Worm (Caenorhabditis elegans) whole organism, early embryonic: ENCODE results near the gene rrsr-1.

Experiments
- B0310.2 ChIP-seq: sonication (generic microtip); optimal IDR thresholded peaks from 2 replicates; lab custom pipeline; 2016; ENCODE audit warnings: mild to moderate bottlenecking, missing genetic modification characterization, missing compliant biosample characterization
- F13C5.2 ChIP-seq: sonication (generic microtip); optimal IDR thresholded peaks from 2 replicates; lab custom pipeline; 2017; ENCODE audit warnings: mild to moderate bottlenecking, missing genetic modification characterization, inconsistent platforms, missing compliant biosample characterization
- aly-1 ChIP-seq: sonication (generic microtip); optimal IDR thresholded peaks from 2 replicates; lab custom pipeline; 2016; ENCODE audit warnings: missing genetic modification characterization, missing compliant biosample characterization
- ama-1 ChIP-seq: fragments of 150-350 bp; optimal IDR thresholded peaks from 2 replicates; lab custom pipeline; 2014
- ceh-13 ChIP-seq: fragments of 200-800 bp; sonication (Bioruptor generic); optimal IDR thresholded peaks from 2 replicates; lab custom pipeline; 2018; ENCODE audit warnings: mild to moderate bottlenecking, missing genetic modification characterization, missing compliant biosample characterization
- ceh-36 ChIP-seq: sonication (generic microtip); optimal IDR thresholded peaks from 2 replicates; lab custom pipeline; 2016; ENCODE audit warnings: missing genetic modification characterization, inconsistent platforms, missing compliant biosample characterization
- ets-7 ChIP-seq: sonication (generic microtip); optimal IDR thresholded peaks from 2 replicates; lab custom pipeline; 2016; ENCODE audit warnings: missing genotype, missing genetic modification characterization, missing compliant biosample characterization
- flt-1 ChIP-seq: fragments of 200-800 bp; sonication (Bioruptor generic); IDR thresholded peaks from 2 replicates; pipeline ENCODE4 v1.3.6; 2022; ENCODE audit warnings: missing genetic modification characterization, missing compliant biosample characterization
- hmbx-1 ChIP-seq: sonication (generic microtip); optimal IDR thresholded peaks from 2 replicates; lab custom pipeline; 2016; ENCODE audit warnings: mild to moderate bottlenecking, missing genetic modification characterization, missing compliant biosample characterization
- hmg-4 ChIP-seq: fragments of 200-800 bp; sonication (Bioruptor generic); optimal IDR thresholded peaks from 2 replicates; lab custom pipeline; 2018; ENCODE audit warnings: mild to moderate bottlenecking, missing genetic modification characterization, missing compliant biosample characterization
- hnd-1 ChIP-seq: sonication (generic microtip); optimal IDR thresholded peaks from 2 replicates; lab custom pipeline; 2016; ENCODE audit warnings: missing genetic modification characterization, missing compliant biosample characterization
- pes-1 ChIP-seq: fragments of 200-800 bp; sonication (Bioruptor generic); IDR thresholded peaks from 2 replicates; pipeline ENCODE4 v1.3.6; 2022; ENCODE audit warnings: missing genetic modification reagents, missing genetic modification characterization, missing compliant biosample characterization
- scrt-1 ChIP-seq: fragments of 200-800 bp; sonication (Bioruptor generic); IDR thresholded peaks from 2 replicates; pipeline ENCODE4 v1.3.6; 2022; ENCODE audit warnings: missing genetic modification characterization, missing compliant biosample characterization
- sea-1 ChIP-seq: fragments of 200-800 bp; sonication (Bioruptor generic); conservative IDR thresholded peaks from 2 replicates; pipeline ENCODE4 v1.3.6; 2022; ENCODE audit warnings: missing genetic modification characterization, missing compliant biosample characterization
- tbx-11 ChIP-seq: fragments of 200-800 bp; sonication (Bioruptor generic); IDR thresholded peaks from 2 replicates; pipeline ENCODE4 v1.3.6; 2022; ENCODE audit warnings: missing genetic modification characterization, missing compliant biosample characterization
- tbx-37 ChIP-seq: fragments of 200-800 bp; sonication (Bioruptor generic); conservative IDR thresholded peaks from 2 replicates; pipeline ENCODE4 v1.3.6; 2022; ENCODE audit warnings: missing genetic modification reagents, missing genetic modification characterization, missing compliant biosample characterization
- tra-4 ChIP-seq: sonication (generic microtip); optimal IDR thresholded peaks from 2 replicates; lab custom pipeline; 2017; ENCODE audit warnings: missing genetic modification characterization, missing compliant biosample characterization

rrsr-1 gene

ce11 chrV:14424958-14425492 is at the start of gene rrsr-1:
TSS of gene rrsr-1 (minus strand) at chrV:14425008.
- TF ChIP-seq F13C5.2: peak; percentile 51
- TF ChIP-seq flt-1 (GFP tag; lab: Robert Waterston, UW): peak; percentile 57; the same call in 1 of the 2 replicates
- 0 out of 2 replicates have a peak, but pooled peaks have one; percentile 14 for TF ChIP-seq pes-1
- no peak for TF ChIP-seq tra-4 (tag; lab: Kevin White, UChicago)

DNA sequence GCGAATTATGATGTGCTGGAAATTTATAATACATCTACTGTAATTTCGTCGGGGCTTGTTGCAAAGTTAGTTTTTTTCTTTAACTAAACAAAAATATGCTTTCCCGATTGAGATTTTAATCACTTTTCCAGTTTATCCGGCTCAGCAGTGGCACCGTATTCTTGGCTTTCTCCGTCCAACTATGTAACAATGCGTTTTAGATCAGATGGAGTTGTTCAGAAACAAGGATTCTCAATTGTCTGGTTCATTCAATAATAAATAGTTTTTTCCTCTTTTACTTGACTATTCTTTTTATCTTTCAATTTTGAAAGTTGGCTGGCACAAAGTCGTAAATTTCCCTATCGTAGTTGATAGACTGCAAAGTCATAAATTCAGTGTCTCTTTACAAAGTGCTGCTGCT is 49.3 kb upstream of the rrsr-1 start, which contains the start of gene clec-56:
Gene clec-56 (plus strand): TSS at position 301 of the 400 bp plus-strand sequence.
- no peak for TF ChIP-seq B0310.2
- no peak for TF ChIP-seq sea-1 (GFP tag; lab: Robert Waterston, UW)
- TF ChIP-seq hnd-1 (tag; lab: Kevin White, UChicago): no peak
- no peak for TF ChIP-seq scrt-1 (GFP tag; lab: Robert Waterston, UW)
- TF ChIP-seq aly-1 (tag; lab: Kevin White, UChicago): no peak
- TF ChIP-seq tbx-37: no peak
- TF ChIP-seq ceh-36: no peak
- no peak for TF ChIP-seq tra-4 (tag; lab: Kevin White, UChicago)
- no peak for TF ChIP-seq ama-1
- no peak for TF ChIP-seq ceh-13 (GFP tag; lab: Kevin White, UChicago)
- TF ChIP-seq ets-7 (tag; lab: Kevin White, UChicago): no peak
- no peak for TF ChIP-seq hmbx-1 (tag; lab: Kevin White, UChicago)
- TF ChIP-seq hmg-4 (GFP tag; lab: Kevin White, UChicago): no peak
- no peak for TF ChIP-seq flt-1 (GFP tag; lab: Robert Waterston, UW)
- TF ChIP-seq F13C5.2: no peak

DNA sequence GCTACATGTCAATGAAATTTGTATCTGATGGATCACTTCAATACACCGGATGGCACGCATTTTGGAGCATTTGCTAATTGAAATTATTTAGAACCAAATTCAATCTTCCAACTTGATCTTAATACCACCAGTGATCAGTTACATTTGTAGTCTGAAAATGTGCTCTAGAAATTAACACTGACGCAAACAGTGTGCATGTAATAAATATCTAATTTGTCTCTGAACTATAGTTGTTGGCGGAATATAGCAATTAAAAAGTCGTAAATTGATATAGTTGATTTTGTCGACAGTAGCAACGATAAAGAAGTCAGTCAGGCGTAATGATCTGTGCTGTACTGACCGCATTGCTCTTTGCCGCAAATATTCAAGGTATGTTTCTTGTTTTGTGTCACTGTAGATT is 47.4 kb upstream of the rrsr-1 start, which contains the start of gene clec-227:
Gene clec-227 (plus strand): TSS at position 301 of the 400 bp plus-strand sequence.
- TF ChIP-seq flt-1 (GFP tag; lab: Robert Waterston, UW) (no peak), hmg-4 (GFP tag; lab: Kevin White, UChicago) (no peak), aly-1 (tag; lab: Kevin White, UChicago) (no peak), scrt-1 (GFP tag; lab: Robert Waterston, UW) (no peak), ama-1 (no peak)

- TF ChIP-seq hmbx-1 (tag; lab: Kevin White, UChicago): no peak
- TF ChIP-seq sea-1 (GFP tag; lab: Robert Waterston, UW): no peak
- TF ChIP-seq flt-1 (GFP tag; lab: Robert Waterston, UW): no peak
- TF ChIP-seq tra-4 (tag; lab: Kevin White, UChicago): no peak
- TF ChIP-seq B0310.2: no peak
- TF ChIP-seq ama-1: no peak
- TF ChIP-seq F13C5.2: no peak
- TF ChIP-seq tbx-37: no peak
- no peak for TF ChIP-seq hnd-1 (tag; lab: Kevin White, UChicago)
- TF ChIP-seq ceh-36: no peak
- no peak for TF ChIP-seq ets-7 (tag; lab: Kevin White, UChicago)
Measured at ce11 chrV:14468931-14469330, 44.1 kb upstream of the rrsr-1 start, which contains the start of gene clec-57. TSS of gene clec-57 (plus strand) at chrV:14469231.

ce11 chrV:14468196-14468874 is 43.5 kb upstream of the rrsr-1 start, which contains the start of gene srz-97:
TSS of gene srz-97 (minus strand) at chrV:14468246.
- TF ChIP-seq tbx-11 (GFP tag; lab: Robert Waterston, UW) (no peak), B0310.2 (no peak), tbx-37 (no peak), F13C5.2 (no peak), pes-1 (no peak), scrt-1 (GFP tag; lab: Robert Waterston, UW) (no peak), hmg-4 (GFP tag; lab: Kevin White, UChicago) (no peak), sea-1 (GFP tag; lab: Robert Waterston, UW) (no peak), hmbx-1 (tag; lab: Kevin White, UChicago) (no peak), flt-1 (GFP tag; lab: Robert Waterston, UW) (no peak), aly-1 (tag; lab: Kevin White, UChicago) (no peak), tra-4 (tag; lab: Kevin White, UChicago) (no peak)

ce11 chrV:14464368-14464767 is 39.6 kb upstream of the rrsr-1 start, which contains the start of gene F08H9.4:
TSS of gene F08H9.4 (minus strand) at chrV:14464428.
- no peak for TF ChIP-seq tbx-11 (GFP tag; lab: Robert Waterston, UW)
- TF ChIP-seq F13C5.2: no peak

DNA sequence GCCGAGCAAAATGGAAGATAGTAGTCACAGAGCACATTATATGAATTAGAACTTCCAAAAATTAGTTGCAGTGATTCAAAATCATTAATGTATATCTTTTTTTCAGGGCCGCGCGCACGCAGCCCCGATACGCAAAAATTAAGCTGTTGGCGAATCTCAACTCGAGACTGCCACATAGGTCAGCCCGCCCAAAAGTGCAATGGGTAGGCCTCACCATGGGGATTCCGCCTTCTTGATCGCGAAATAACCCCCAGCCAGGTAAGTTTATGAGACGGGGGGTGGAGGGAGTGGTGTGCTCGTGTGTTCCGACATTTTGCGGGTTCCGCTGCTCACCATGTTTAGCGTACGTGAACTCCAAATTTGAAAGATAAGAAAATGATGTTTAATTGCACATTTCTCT is 38.3 kb upstream of the rrsr-1 start, which contains the start of gene F08H9.3:
Gene F08H9.3 (minus strand): TSS at position 252 of the 400 bp plus-strand sequence.
- peak; percentile 5 for TF ChIP-seq hmg-4 (GFP tag; lab: Kevin White, UChicago)

ce11 chrV:14462653-14463052 is 37.8 kb upstream of the rrsr-1 start:
- TF ChIP-seq sea-1 (GFP tag; lab: Robert Waterston, UW) (no peak), pes-1 (no peak), hnd-1 (tag; lab: Kevin White, UChicago) (no peak), ets-7 (tag; lab: Kevin White, UChicago) (no peak), scrt-1 (GFP tag; lab: Robert Waterston, UW) (no peak), ceh-36 (no peak), aly-1 (tag; lab: Kevin White, UChicago) (no peak), hmbx-1 (tag; lab: Kevin White, UChicago) (no peak), B0310.2 (no peak)
